Fruit fly (Drosophila melanogaster): ENCODE results near the gene CG15478.
A peak's percentile ranks its signal among the peaks of the same experiment; 100 is the strongest.

Gene CG15478

DNA sequence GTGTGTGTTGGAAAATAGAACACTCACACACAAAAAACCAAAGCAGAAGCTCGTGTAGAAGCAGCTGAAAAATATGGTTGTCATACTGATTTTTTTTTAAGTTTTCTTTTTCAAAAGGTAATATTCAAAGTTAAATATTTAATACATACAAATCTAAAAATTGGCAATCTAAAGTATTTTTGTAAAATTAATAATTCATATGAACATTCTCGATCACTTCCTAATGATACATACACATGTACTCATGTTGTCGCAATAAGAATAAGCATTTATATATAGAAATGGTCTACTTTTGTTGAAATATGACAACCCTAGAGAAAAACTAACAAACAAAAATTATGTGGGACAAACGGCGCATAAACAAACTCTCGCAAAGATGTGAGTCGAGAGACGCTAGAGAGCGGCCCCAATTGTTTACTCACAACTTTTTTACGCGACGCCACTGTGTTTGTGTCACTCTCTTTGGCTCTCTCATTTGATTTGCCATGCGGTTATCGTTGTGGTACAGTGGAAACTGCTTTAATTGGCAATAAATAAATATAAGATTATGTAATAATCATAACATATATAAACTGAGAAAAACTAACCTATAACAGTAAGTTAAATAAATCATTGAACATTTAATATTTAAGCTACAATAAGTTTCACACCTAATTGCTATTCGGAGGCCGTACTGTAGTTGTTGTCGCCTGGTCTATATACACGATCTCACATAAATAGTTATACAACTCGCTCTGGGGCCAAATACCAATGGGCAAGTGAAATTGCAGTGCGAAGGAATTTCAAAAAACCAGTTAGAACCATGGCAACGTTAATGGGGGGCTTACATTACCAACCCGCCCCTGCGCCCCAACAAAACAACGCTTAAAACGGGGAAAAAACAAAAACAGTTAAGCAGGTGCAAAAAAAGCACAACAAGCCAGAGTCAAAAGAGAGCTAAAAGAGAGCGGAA lies 11.1 kb downstream of the CG15478 start (continued):
- no peak; the same call in 1 of the 2 replicates for TF ChIP-seq amos (GFP tag; IDR thresholded peaks at IDR 0.05; ENCODE audit: partially characterized antibody)
- peak; percentile 84 for TF ChIP-seq dan (GFP tag; IDR thresholded peaks at IDR 0.05)
- no peak for TF ChIP-seq her (GFP tag; optimal IDR thresholded peaks at IDR 0.05)
- peak; percentile 66 for TF ChIP-seq Bdp1 (GFP tag; optimal IDR thresholded peaks at IDR 0.05)
- peak; percentile 97 for TF ChIP-seq CG17612 (GFP tag; IDR thresholded peaks at IDR 0.05)
- peak; percentile 50 for TF ChIP-seq CTCF (GFP tag; optimal IDR thresholded peaks at IDR 0.05)
- TF ChIP-seq CG7987 (GFP tag; optimal IDR thresholded peaks at IDR 0.05), result peak; percentile 96
- TF ChIP-seq Abd-B (GFP tag; optimal IDR thresholded peaks at IDR 0.05), result peak; percentile 97
- TF ChIP-seq scrt (GFP tag; optimal IDR thresholded peaks at IDR 0.05), result peak; percentile 97
- TF ChIP-seq CG2199 (GFP tag; IDR thresholded peaks at IDR 0.05), result peak; percentile 95
- TF ChIP-seq CG7372 (GFP tag; IDR thresholded peaks at IDR 0.05), result peak; percentile 99
- peak; percentile 82 for TF ChIP-seq Dad (GFP tag; optimal IDR thresholded peaks at IDR 0.05)
- peak; percentile 93 for TF ChIP-seq CG1529 (GFP tag; optimal IDR thresholded peaks at IDR 0.05)
- peak; percentile 94 for TF ChIP-seq schlank (tag; optimal IDR thresholded peaks at IDR 0.05)
- peak; percentile 99 for TF ChIP-seq CG18599 (GFP tag; optimal IDR thresholded peaks at IDR 0.05)
- TF ChIP-seq CG17328 (GFP tag; IDR thresholded peaks at IDR 0.05), result peak; percentile 98
- TF ChIP-seq tin (GFP tag; optimal IDR thresholded peaks at IDR 0.05), result peak; percentile 97
- TF ChIP-seq CG14860 (GFP tag; IDR thresholded peaks at IDR 0.05; ENCODE audit: partially characterized antibody), result no peak
- TF ChIP-seq bowl (GFP tag; IDR thresholded peaks at IDR 0.05), result peak; percentile 98
- TF ChIP-seq CG18262 (tag; optimal IDR thresholded peaks at IDR 0.05), result peak; percentile 97
- TF ChIP-seq rib (GFP tag; IDR thresholded peaks at IDR 0.05), result peak; percentile 99
- peak; percentile 96 for TF ChIP-seq dimm (GFP tag; IDR thresholded peaks at IDR 0.05)
- TF ChIP-seq HLH54F (GFP tag; optimal IDR thresholded peaks at IDR 0.05), result peak; percentile 81
- TF ChIP-seq CG8359 (GFP tag; optimal IDR thresholded peaks at IDR 0.05; ENCODE audit: borderline replicate concordance), result peak; percentile 84
- TF ChIP-seq CG32767 (GFP tag; IDR thresholded peaks at IDR 0.05), result peak; percentile 96
- peak in 1 of 2 experiments; percentile 91 for TF ChIP-seq Hr78 (GFP tag; optimal IDR thresholded peaks at IDR 0.05)
- TF ChIP-seq E2f2 (GFP tag; IDR thresholded peaks at IDR 0.05), result peak; percentile 88
- peak; percentile 99 for TF ChIP-seq CG4328 (GFP tag; optimal IDR thresholded peaks at IDR 0.05)
- peak; percentile 48 for TF ChIP-seq CG11398 (GFP tag; optimal IDR thresholded peaks at IDR 0.05)
- TF ChIP-seq dpn (GFP tag; optimal IDR thresholded peaks at IDR 0.05), result peak; percentile 40 to 98
- peak; percentile 98 for TF ChIP-seq CG12769 (tag; optimal IDR thresholded peaks at IDR 0.05)
- peak; percentile 97 for TF ChIP-seq gcm (GFP tag; optimal IDR thresholded peaks at IDR 0.05)
- TF ChIP-seq twi (tag; optimal IDR thresholded peaks at IDR 0.05), result peak; percentile 96
- TF ChIP-seq gt (GFP tag; IDR thresholded peaks at IDR 0.05), result peak; percentile 94
- peak; percentile 74 for TF ChIP-seq D19B (GFP tag; optimal IDR thresholded peaks at IDR 0.05)
- peak; percentile 96 for TF ChIP-seq Xbp1 (GFP tag; optimal IDR thresholded peaks at IDR 0.05)
- peak; percentile 94 for TF ChIP-seq CG13775 (GFP tag; optimal IDR thresholded peaks at IDR 0.05)
- peak; percentile 45 for TF ChIP-seq CG8089 (GFP tag; optimal IDR thresholded peaks at IDR 0.05)
- peak; percentile 94 for TF ChIP-seq MTF-1 (GFP tag; optimal IDR thresholded peaks at IDR 0.05; ENCODE audit: borderline replicate concordance)
- TF ChIP-seq Hr51 (GFP tag; optimal IDR thresholded peaks at IDR 0.05), result peak; percentile 86 to 99
- peak; percentile 73 for TF ChIP-seq CG2116 (GFP tag; optimal IDR thresholded peaks at IDR 0.05)
- peak; percentile 98 for TF ChIP-seq seq (GFP tag; IDR thresholded peaks at IDR 0.05)
- peak; percentile 98 for TF ChIP-seq CG11247 (GFP tag; IDR thresholded peaks at IDR 0.05)
- TF ChIP-seq D19A (tag; optimal IDR thresholded peaks at IDR 0.05), result peak; percentile 94
- peak; percentile 98 for TF ChIP-seq wdn (GFP tag; IDR thresholded peaks at IDR 0.05)
- peak; percentile 99 for TF ChIP-seq CG8924 (tag; optimal IDR thresholded peaks at IDR 0.05)
- TF ChIP-seq ssp (GFP tag; IDR thresholded peaks at IDR 0.05), result peak; percentile 92
- TF ChIP-seq cato (GFP tag; optimal IDR thresholded peaks at IDR 0.05; ENCODE audit: borderline replicate concordance), result peak; percentile 87

Data from whole organism, embryonic.